Worm (Caenorhabditis elegans): ENCODE measurements around the gene nhr-116.

ce11 chrV:16958975-16959374, 46.9 kb downstream of the nhr-116 start:
- TF ChIP-seq ces-1 (GFP tag; optimal IDR thresholded peaks at IDR 0.05) (no peak), sptf-1 (tag; optimal IDR thresholded peaks at IDR 0.05) (no peak), unc-62 (GFP tag; optimal IDR thresholded peaks at IDR 0.05) (no peak), elt-1 (tag; optimal IDR thresholded peaks at IDR 0.05; ENCODE audit: borderline replicate concordance, insufficient read depth) (no peak), lsy-2 (tag; optimal IDR thresholded peaks at IDR 0.05) (no peak), nhr-76 (tag; optimal IDR thresholded peaks at IDR 0.05) (no peak)

All from whole organism, mixed stage, embryonic.